Worm (Caenorhabditis elegans) whole organism, young adult: Measurements from ENCODE around the gene inx-11.
A peak's percentile ranks its signal among the peaks of the same experiment; 100 is the strongest.

Experiments
- B0019.2 ChIP-seq: fragments of 200-800 bp; sonication (Bioruptor generic); conservative IDR thresholded peaks from 2 replicates; pipeline ENCODE4 v1.3.6; 2022; ENCODE audit warnings: missing genetic modification reagents, missing genetic modification characterization, missing compliant biosample characterization
- B0261.1 ChIP-seq: sonication (generic microtip); optimal IDR thresholded peaks from 2 replicates; lab custom pipeline; 2016; ENCODE audit warnings: mild to moderate bottlenecking, missing genetic modification characterization, moderate library complexity, missing compliant biosample characterization
- B0336.3 ChIP-seq: fragments of 200-800 bp; sonication (Bioruptor generic); IDR thresholded peaks from 2 replicates; pipeline ENCODE4 v1.3.6; 2022; ENCODE audit warnings: missing genetic modification characterization, missing compliant biosample characterization
- D2030.7 ChIP-seq: fragments of 200-800 bp; sonication (Bioruptor generic); IDR thresholded peaks from 2 replicates; pipeline ENCODE4 v1.3.6; 2022; ENCODE audit warnings: missing genetic modification reagents, missing genetic modification characterization, missing compliant biosample characterization
- F10E7.11 ChIP-seq: sonication (generic microtip); optimal IDR thresholded peaks from 2 replicates; lab custom pipeline; 2017; ENCODE audit warnings: mild to moderate bottlenecking, missing genetic modification characterization, moderate library complexity, missing compliant biosample characterization
- F23B12.7 ChIP-seq: sonication (generic microtip); optimal IDR thresholded peaks from 2 replicates; lab custom pipeline; 2017; ENCODE audit warnings: missing genetic modification characterization, mild to moderate bottlenecking, missing compliant biosample characterization, antibody characterized with exemption, moderate library complexity; ENCODE audit not compliant: insufficient read depth
- F39B2.1 ChIP-seq: fragments of 200-800 bp; sonication (Bioruptor generic); IDR thresholded peaks from 2 replicates; pipeline ENCODE4 v1.3.6; 2022; ENCODE audit warnings: missing genetic modification reagents, missing genetic modification characterization, missing compliant biosample characterization
- F52B5.7 ChIP-seq: sonication (generic microtip); optimal IDR thresholded peaks from 2 replicates; lab custom pipeline; 2016; ENCODE audit warnings: mild to moderate bottlenecking, missing genetic modification characterization, missing compliant biosample characterization
- F57A8.1 ChIP-seq: fragments of 200-800 bp; sonication (Bioruptor generic); optimal IDR thresholded peaks from 2 replicates; lab custom pipeline; 2018; ENCODE audit warnings: mild to moderate bottlenecking, missing genetic modification characterization, moderate library complexity, missing compliant biosample characterization
- K11D2.4 ChIP-seq: fragments of 200-800 bp; sonication (Bioruptor generic); IDR thresholded peaks from 2 replicates; pipeline ENCODE4 v1.3.6; 2022; ENCODE audit warnings: missing genetic modification reagents, missing genetic modification characterization, missing compliant biosample characterization
- T26A5.8 ChIP-seq: sonication (generic microtip); optimal IDR thresholded peaks from 2 replicates; lab custom pipeline; 2016; ENCODE audit warnings: missing genetic modification characterization, missing compliant biosample characterization
- Y53F4B.3 ChIP-seq: fragments of 200-800 bp; sonication (Bioruptor generic); IDR thresholded peaks from 2 replicates; pipeline ENCODE4 v1.3.6; 2022; ENCODE audit warnings: missing genetic modification reagents, missing genetic modification characterization, missing compliant biosample characterization
- Y67H2A.10 ChIP-seq: fragments of 200-800 bp; sonication (Bioruptor generic); conservative IDR thresholded peaks from 2 replicates; pipeline ENCODE4 v1.3.6; 2022; ENCODE audit warnings: missing genetic modification reagents, missing genetic modification characterization, missing compliant biosample characterization
- ZK185.1 ChIP-seq: sonication (generic microtip); optimal IDR thresholded peaks from 2 replicates; lab custom pipeline; 2016; ENCODE audit warnings: mild to moderate bottlenecking, missing genetic modification characterization, missing compliant biosample characterization; ENCODE audit not compliant: poor library complexity, severe bottlenecking
- akir-1 ChIP-seq: fragments of 200-800 bp; sonication (Bioruptor generic); optimal IDR thresholded peaks from 2 replicates; lab custom pipeline; 2018; ENCODE audit warnings: mild to moderate bottlenecking, missing genetic modification characterization, moderate library complexity, missing compliant biosample characterization
- ama-1 ChIP-seq, 3 experiments: fragments of 150-350 bp in 1 of 3; sonication (generic microtip) in 2 of 3; optimal IDR thresholded peaks; 2 replicates each; lab custom pipeline; 2014 to 2018; ENCODE audit warnings: missing biosample characterization in 2 of 3, missing genetic modification characterization in 2 of 3, missing genetic modification reagents in 2 of 3
- bed-1 ChIP-seq: fragments of 200-800 bp; sonication (Bioruptor generic); IDR thresholded peaks from 2 replicates; pipeline ENCODE4 v1.3.6; 2022; ENCODE audit warnings: missing genetic modification reagents, missing genetic modification characterization, missing compliant biosample characterization
- cebp-1 ChIP-seq, 2 experiments: fragments of 200-800 bp in 1 of 2; sonication (Bioruptor generic) in 1 of 2; sonication (generic microtip) in 1 of 2; IDR thresholded peaks in 1 of 2; optimal IDR thresholded peaks in 1 of 2; 2 replicates each; pipeline versions ENCODE4 v1.3.6 to Lab custom; 2017 to 2022; ENCODE audit warnings: missing compliant biosample characterization in 2 of 2, missing genetic modification characterization in 2 of 2, mild to moderate bottlenecking in 1 of 2, missing genetic modification reagents in 1 of 2, moderate library complexity in 1 of 2
- ceh-27 ChIP-seq: fragments of 200-800 bp; sonication (Bioruptor generic); optimal IDR thresholded peaks from 2 replicates; lab custom pipeline; 2018; ENCODE audit warnings: mild to moderate bottlenecking, missing genetic modification characterization, moderate library complexity, missing compliant biosample characterization
- ceh-91 ChIP-seq: fragments of 200-800 bp; sonication (Bioruptor generic); IDR thresholded peaks from 2 replicates; pipeline ENCODE4 v1.3.6; 2022; ENCODE audit warnings: missing genetic modification reagents, missing genetic modification characterization, missing compliant biosample characterization
- chd-7 ChIP-seq: sonication (generic microtip); optimal IDR thresholded peaks from 2 replicates; lab custom pipeline; 2016; ENCODE audit warnings: mild to moderate bottlenecking, missing genetic modification characterization, moderate library complexity, missing compliant biosample characterization
- dpff-1 ChIP-seq: sonication (generic microtip); optimal IDR thresholded peaks from 2 replicates; lab custom pipeline; 2017; ENCODE audit warnings: mild to moderate bottlenecking, missing genetic modification characterization, missing compliant biosample characterization
- dpl-1 ChIP-seq: fragments of 150-350 bp; optimal IDR thresholded peaks from 2 replicates; lab custom pipeline; 2014; ENCODE audit warnings: missing biosample characterization, missing genetic modification reagents, missing genetic modification characterization
- efl-1 ChIP-seq: fragments of 150-350 bp; optimal IDR thresholded peaks from 2 replicates; lab custom pipeline; 2014; ENCODE audit warnings: missing biosample characterization, missing genetic modification reagents, missing genetic modification characterization
- egl-44 ChIP-seq: fragments of 200-800 bp; sonication (Bioruptor generic); IDR thresholded peaks from 2 replicates; pipeline ENCODE4 v1.3.6; 2022; ENCODE audit warnings: missing genetic modification reagents, missing genetic modification characterization, missing compliant biosample characterization
- ekl-4 ChIP-seq: fragments of 200-800 bp; sonication (Bioruptor generic); IDR thresholded peaks from 2 replicates; pipeline ENCODE4 v1.3.6; 2022; ENCODE audit warnings: missing genetic modification reagents, missing genetic modification characterization, missing compliant biosample characterization
- hlh-12 ChIP-seq: sonication (generic microtip); optimal IDR thresholded peaks from 2 replicates; lab custom pipeline; 2016; ENCODE audit warnings: missing genetic modification characterization, missing compliant biosample characterization
- hlh-26 ChIP-seq: fragments of 200-800 bp; sonication (Bioruptor generic); conservative IDR thresholded peaks from 2 replicates; pipeline ENCODE4 v1.3.6; 2022; ENCODE audit warnings: missing genetic modification reagents, missing genetic modification characterization, missing compliant biosample characterization
- hrde-1 ChIP-seq: sonication (generic microtip); optimal IDR thresholded peaks from 2 replicates; lab custom pipeline; 2016; ENCODE audit warnings: missing genetic modification characterization, mild to moderate bottlenecking, missing compliant biosample characterization, moderate library complexity, missing genotype, missing genetic modification reagents, borderline replicate concordance
- lag-1 ChIP-seq: fragments of 200-800 bp; sonication (Bioruptor generic); IDR thresholded peaks from 2 replicates; pipeline ENCODE4 v1.3.6; 2022; ENCODE audit warnings: missing genetic modification reagents, missing genetic modification characterization, missing compliant biosample characterization
- let-526 ChIP-seq: fragments of 200-800 bp; sonication (Bioruptor generic); IDR thresholded peaks from 2 replicates; pipeline ENCODE4 v1.3.6; 2022; ENCODE audit warnings: missing genetic modification reagents, missing genetic modification characterization, missing compliant biosample characterization
- let-607 ChIP-seq, 2 experiments: fragments of 200-800 bp in 1 of 2; sonication (Bioruptor generic) in 1 of 2; sonication (generic microtip) in 1 of 2; optimal IDR thresholded peaks; 2 replicates each; lab custom pipeline; 2016 to 2018; ENCODE audit warnings: mild to moderate bottlenecking in 2 of 2, missing compliant biosample characterization in 2 of 2, missing genetic modification characterization in 2 of 2, moderate library complexity in 2 of 2, missing genotype in 1 of 2
- lin-26 ChIP-seq: fragments of 200-800 bp; sonication (Bioruptor generic); IDR thresholded peaks from 2 replicates; pipeline ENCODE4 v1.3.6; 2022; ENCODE audit warnings: missing genetic modification reagents, missing genetic modification characterization, missing compliant biosample characterization
- lin-35 ChIP-seq, 3 experiments: fragments of 150-350 bp in 2 of 3; sonication (generic microtip) in 1 of 3; optimal IDR thresholded peaks; 2 replicates each; lab custom pipeline; 2014 to 2018; ENCODE audit warnings: missing biosample characterization in 3 of 3, missing genetic modification characterization in 3 of 3, missing genetic modification reagents in 3 of 3
- lin-54 ChIP-seq: fragments of 200-800 bp; sonication (Bioruptor generic); optimal IDR thresholded peaks from 2 replicates; lab custom pipeline; 2018; ENCODE audit warnings: mild to moderate bottlenecking, missing genetic modification characterization, missing compliant biosample characterization
- lsl-1 ChIP-seq: fragments of 200-800 bp; sonication (Bioruptor generic); optimal IDR thresholded peaks from 2 replicates; lab custom pipeline; 2018; ENCODE audit warnings: mild to moderate bottlenecking, missing genetic modification characterization, moderate library complexity, missing compliant biosample characterization
- nfya-2 ChIP-seq: fragments of 200-800 bp; sonication (Bioruptor generic); IDR thresholded peaks from 2 replicates; pipeline ENCODE4 v1.3.6; 2022; ENCODE audit warnings: missing genetic modification reagents, missing genetic modification characterization, missing compliant biosample characterization
- nfyb-1 ChIP-seq: fragments of 200-800 bp; sonication (Bioruptor generic); IDR thresholded peaks from 2 replicates; pipeline ENCODE4 v1.3.6; 2022; ENCODE audit warnings: missing genetic modification reagents, missing genetic modification characterization, missing compliant biosample characterization
- nhr-80 ChIP-seq: sonication (generic microtip); optimal IDR thresholded peaks from 2 replicates; lab custom pipeline; 2016; ENCODE audit warnings: missing genetic modification characterization, missing compliant biosample characterization
- rec-8 ChIP-seq, 2 experiments: sonication (generic microtip); optimal IDR thresholded peaks; 2 replicates each; lab custom pipeline; 2016; ENCODE audit warnings: mild to moderate bottlenecking in 2 of 2, missing genetic modification characterization in 2 of 2, missing genetic modification reagents in 2 of 2, missing genotype in 2 of 2, missing biosample characterization in 1 of 2, missing compliant biosample characterization in 1 of 2, moderate library complexity in 1 of 2
- sdz-38 ChIP-seq: sonication (generic microtip); optimal IDR thresholded peaks from 2 replicates; lab custom pipeline; 2016; ENCODE audit warnings: missing genotype, missing genetic modification characterization, missing compliant biosample characterization
- sea-2 ChIP-seq: fragments of 200-800 bp; sonication (Bioruptor generic); IDR thresholded peaks from 2 replicates; pipeline ENCODE4 v1.3.6; 2022; ENCODE audit warnings: missing genetic modification characterization, missing compliant biosample characterization
- sptf-2 ChIP-seq: fragments of 200-800 bp; sonication (Bioruptor generic); optimal IDR thresholded peaks from 2 replicates; lab custom pipeline; 2018; ENCODE audit warnings: mild to moderate bottlenecking, missing genetic modification characterization, missing compliant biosample characterization
- tbp1 ChIP-seq: fragments of 200-800 bp; sonication (Bioruptor generic); optimal IDR thresholded peaks from 2 replicates; lab custom pipeline; 2018; ENCODE audit warnings: mild to moderate bottlenecking, missing genetic modification characterization, missing compliant biosample characterization
- unc-62 ChIP-seq: fragments of 150-350 bp; optimal IDR thresholded peaks from 2 replicates; lab custom pipeline; 2014; ENCODE audit warnings: missing biosample characterization, missing genetic modification reagents, missing genetic modification characterization
- ztf-18 ChIP-seq: sonication (generic microtip); optimal IDR thresholded peaks from 2 replicates; lab custom pipeline; 2016; ENCODE audit warnings: missing genotype, mild to moderate bottlenecking, missing genetic modification characterization, missing compliant biosample characterization

inx-11 gene

DNA sequence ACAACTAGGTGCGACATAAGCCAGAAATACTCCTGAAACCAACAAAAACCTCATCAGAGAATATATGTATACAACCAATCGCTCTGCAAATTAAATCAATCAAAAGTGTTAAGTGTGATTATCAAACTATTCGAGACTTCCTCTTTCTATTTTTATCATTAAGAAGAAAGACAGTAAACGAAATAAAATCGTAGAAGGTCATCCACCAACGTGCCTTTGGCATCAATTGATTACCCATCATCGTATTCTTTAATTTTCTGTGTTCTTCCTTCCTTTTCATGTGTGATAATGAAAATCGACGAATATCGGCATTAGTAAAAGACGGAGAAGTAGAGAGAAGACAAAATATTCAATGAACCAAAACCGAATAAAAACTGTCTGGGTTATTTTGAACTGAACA is 24.9 kb downstream of the inx-11 start:
- TF ChIP-seq ceh-27 (GFP tag; lab: Kevin White, UChicago) (no peak), ztf-18 (tag; lab: Kevin White, UChicago) (no peak), nhr-80 (tag; lab: Kevin White, UChicago) (no peak)

DNA sequence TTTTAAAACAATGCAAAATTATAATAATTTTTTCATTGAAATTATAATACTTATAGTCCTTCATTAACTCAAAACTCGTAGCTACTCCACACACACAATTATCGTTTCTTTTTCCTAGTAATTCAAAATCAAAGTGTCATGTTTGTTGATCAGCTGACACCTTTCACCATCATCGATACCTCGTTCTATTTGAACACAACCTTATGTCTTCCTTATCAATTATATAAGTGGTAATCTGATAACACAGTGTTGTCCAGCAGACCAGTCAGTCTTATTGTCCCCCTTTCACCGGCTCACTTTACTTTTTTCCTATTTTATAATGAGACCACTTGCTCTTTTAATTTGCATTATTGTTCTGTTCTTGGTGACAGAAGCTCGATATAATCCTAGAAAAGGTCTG is 25.7 kb downstream of the inx-11 start, which contains the start of the genes T28H10.2 and lgmn-1:
Gene T28H10.2 (minus strand): TSS at position 177 of the 400 bp plus-strand sequence.
Gene lgmn-1 (plus strand): TSS at position 284 of the 400 bp plus-strand sequence.
- TF ChIP-seq sea-2 (GFP tag; lab: Robert Waterston, UW) (no peak), akir-1 (GFP tag; lab: Kevin White, UChicago) (no peak), sptf-2 (GFP tag; lab: Kevin White, UChicago) (no peak), hrde-1 (tag; lab: Kevin White, UChicago) (no peak), chd-7 (tag; lab: Kevin White, UChicago) (no peak), B0261.1 (tag; lab: Kevin White, UChicago) (no peak), let-526 (GFP tag; lab: Robert Waterston, UW) (no peak), lin-54 (no peak), ekl-4 (no peak), lin-26 (GFP tag; lab: Robert Waterston, UW) (0 out of 2 replicates have a peak, but pooled peaks have one; percentile 16), nfya-2 (GFP tag; lab: Robert Waterston, UW) (no peak), F39B2.1 (GFP tag; lab: Robert Waterston, UW) (no peak), nfyb-1 (GFP tag; lab: Robert Waterston, UW) (0 out of 2 replicates have a peak, but pooled peaks have one; percentile 29), bed-1 (GFP tag; lab: Robert Waterston, UW) (no peak), dpff-1 (no peak), ZK185.1 (no peak), sdz-38 (tag; lab: Kevin White, UChicago) (no peak), F23B12.7 (tag; lab: Kevin White, UChicago) (no peak), Y53F4B.3 (no peak), let-607 (tag; optimal IDR thresholded peaks at IDR 0.05; lab: Kevin White, UChicago) (peak in 1 of 2 experiments; percentile 42), F10E7.11 (tag; lab: Kevin White, UChicago) (no peak), Y67H2A.10 (no peak), hlh-12 (tag; lab: Kevin White, UChicago) (no peak), unc-62 (GFP tag; lab: Kevin White, UChicago) (peak; percentile 61), B0019.2 (GFP tag; lab: Robert Waterston, UW) (no peak), dpl-1 (GFP tag; lab: Kevin White, UChicago) (no peak), F57A8.1 (GFP tag; lab: Kevin White, UChicago) (no peak), ama-1 (optimal IDR thresholded peaks at IDR 0.05; lab: Kevin White, UChicago) (no peak), ama-1 (GFP tag; optimal IDR thresholded peaks at IDR 0.05; lab: Kevin White, UChicago) (no peak), egl-44 (GFP tag; lab: Robert Waterston, UW) (peak; percentile 47; the same call in 1 of the 2 replicates), rec-8 (tag; optimal IDR thresholded peaks at IDR 0.05; lab: Kevin White, UChicago) (no peak), tbp1 (no peak), F52B5.7 (no peak), lag-1 (GFP tag; lab: Robert Waterston, UW) (no peak), lsl-1 (no peak), cebp-1 (GFP tag; IDR thresholded peaks at IDR 0.05; lab: Robert Waterston, UW) (0 out of 2 replicates have a peak, but pooled peaks have one; percentile 17), cebp-1 (tag; optimal IDR thresholded peaks at IDR 0.05; lab: Kevin White, UChicago) (peak; percentile 38), lin-35 (GFP tag; optimal IDR thresholded peaks at IDR 0.05; lab: Kevin White, UChicago) (no peak), K11D2.4 (GFP tag; lab: Robert Waterston, UW) (no peak), hlh-26 (GFP tag; lab: Robert Waterston, UW) (no peak), T26A5.8 (tag; lab: Kevin White, UChicago) (no peak), efl-1 (GFP tag; lab: Kevin White, UChicago) (no peak), ceh-91 (GFP tag; lab: Robert Waterston, UW) (no peak), D2030.7 (GFP tag; lab: Robert Waterston, UW) (no peak), B0336.3 (GFP tag; lab: Robert Waterston, UW) (no peak)
